Worm (Caenorhabditis elegans) whole organism, young adult: ENCODE results near the gene btb-2.

Experiments
- B0019.2 ChIP-seq: fragments of 200-800 bp; sonication (Bioruptor generic); conservative IDR thresholded peaks from 2 replicates; pipeline ENCODE4 v1.3.6; 2022; ENCODE audit warnings: missing genetic modification reagents, missing genetic modification characterization, missing compliant biosample characterization
- B0035.1 ChIP-seq: sonication (generic microtip); optimal IDR thresholded peaks from 2 replicates; lab custom pipeline; 2016; ENCODE audit warnings: missing genetic modification characterization, mild to moderate bottlenecking, missing compliant biosample characterization, missing genotype, missing genetic modification reagents
- B0336.3 ChIP-seq: fragments of 200-800 bp; sonication (Bioruptor generic); IDR thresholded peaks from 2 replicates; pipeline ENCODE4 v1.3.6; 2022; ENCODE audit warnings: missing genetic modification characterization, missing compliant biosample characterization
- D2030.7 ChIP-seq: fragments of 200-800 bp; sonication (Bioruptor generic); IDR thresholded peaks from 2 replicates; pipeline ENCODE4 v1.3.6; 2022; ENCODE audit warnings: missing genetic modification reagents, missing genetic modification characterization, missing compliant biosample characterization
- F10E7.11 ChIP-seq: sonication (generic microtip); optimal IDR thresholded peaks from 2 replicates; lab custom pipeline; 2017; ENCODE audit warnings: mild to moderate bottlenecking, missing genetic modification characterization, moderate library complexity, missing compliant biosample characterization
- F23B12.7 ChIP-seq: sonication (generic microtip); optimal IDR thresholded peaks from 2 replicates; lab custom pipeline; 2017; ENCODE audit warnings: missing genetic modification characterization, mild to moderate bottlenecking, missing compliant biosample characterization, antibody characterized with exemption, moderate library complexity; ENCODE audit not compliant: insufficient read depth
- F39B2.1 ChIP-seq: fragments of 200-800 bp; sonication (Bioruptor generic); IDR thresholded peaks from 2 replicates; pipeline ENCODE4 v1.3.6; 2022; ENCODE audit warnings: missing genetic modification reagents, missing genetic modification characterization, missing compliant biosample characterization
- F52B5.7 ChIP-seq: sonication (generic microtip); optimal IDR thresholded peaks from 2 replicates; lab custom pipeline; 2016; ENCODE audit warnings: mild to moderate bottlenecking, missing genetic modification characterization, missing compliant biosample characterization
- T26A5.8 ChIP-seq: sonication (generic microtip); optimal IDR thresholded peaks from 2 replicates; lab custom pipeline; 2016; ENCODE audit warnings: missing genetic modification characterization, missing compliant biosample characterization
- Y53F4B.3 ChIP-seq: fragments of 200-800 bp; sonication (Bioruptor generic); IDR thresholded peaks from 2 replicates; pipeline ENCODE4 v1.3.6; 2022; ENCODE audit warnings: missing genetic modification reagents, missing genetic modification characterization, missing compliant biosample characterization
- Y67H2A.10 ChIP-seq: fragments of 200-800 bp; sonication (Bioruptor generic); conservative IDR thresholded peaks from 2 replicates; pipeline ENCODE4 v1.3.6; 2022; ENCODE audit warnings: missing genetic modification reagents, missing genetic modification characterization, missing compliant biosample characterization
- atf-7 ChIP-seq: sonication (generic microtip); optimal IDR thresholded peaks from 2 replicates; lab custom pipeline; 2017; ENCODE audit warnings: mild to moderate bottlenecking, missing genetic modification characterization, missing compliant biosample characterization
- bed-1 ChIP-seq: fragments of 200-800 bp; sonication (Bioruptor generic); IDR thresholded peaks from 2 replicates; pipeline ENCODE4 v1.3.6; 2022; ENCODE audit warnings: missing genetic modification reagents, missing genetic modification characterization, missing compliant biosample characterization
- ccch-3 ChIP-seq: fragments of 200-800 bp; sonication (Bioruptor generic); optimal IDR thresholded peaks from 2 replicates; lab custom pipeline; 2018; ENCODE audit warnings: mild to moderate bottlenecking, missing genetic modification characterization, missing compliant biosample characterization
- cebp-1 ChIP-seq, 2 experiments: fragments of 200-800 bp in 1 of 2; sonication (Bioruptor generic) in 1 of 2; sonication (generic microtip) in 1 of 2; IDR thresholded peaks in 1 of 2; optimal IDR thresholded peaks in 1 of 2; 2 replicates each; pipeline versions ENCODE4 v1.3.6 to Lab custom; 2017 to 2022; ENCODE audit warnings: missing compliant biosample characterization in 2 of 2, missing genetic modification characterization in 2 of 2, mild to moderate bottlenecking in 1 of 2, missing genetic modification reagents in 1 of 2, moderate library complexity in 1 of 2
- ceh-100 ChIP-seq: fragments of 200-800 bp; sonication (Bioruptor generic); IDR thresholded peaks from 2 replicates; pipeline ENCODE4 v1.3.6; 2022; ENCODE audit warnings: missing genetic modification reagents, missing genetic modification characterization, missing compliant biosample characterization
- ceh-27 ChIP-seq: fragments of 200-800 bp; sonication (Bioruptor generic); optimal IDR thresholded peaks from 2 replicates; lab custom pipeline; 2018; ENCODE audit warnings: mild to moderate bottlenecking, missing genetic modification characterization, moderate library complexity, missing compliant biosample characterization
- ceh-40 ChIP-seq: fragments of 200-800 bp; sonication (Bioruptor generic); IDR thresholded peaks from 2 replicates; pipeline ENCODE4 v1.3.6; 2022; ENCODE audit warnings: missing genetic modification characterization, missing compliant biosample characterization
- die-1 ChIP-seq: sonication (generic microtip); optimal IDR thresholded peaks from 2 replicates; lab custom pipeline; 2016; ENCODE audit warnings: missing genotype, mild to moderate bottlenecking, missing genetic modification characterization, missing compliant biosample characterization
- dox-1 ChIP-seq: fragments of 200-800 bp; sonication (Bioruptor generic); IDR thresholded peaks from 2 replicates; pipeline ENCODE4 v1.3.6; 2022; ENCODE audit warnings: missing genetic modification reagents, missing genetic modification characterization, missing compliant biosample characterization
- egl-44 ChIP-seq: fragments of 200-800 bp; sonication (Bioruptor generic); IDR thresholded peaks from 2 replicates; pipeline ENCODE4 v1.3.6; 2022; ENCODE audit warnings: missing genetic modification reagents, missing genetic modification characterization, missing compliant biosample characterization
- egrh-3 ChIP-seq: fragments of 200-800 bp; sonication (Bioruptor generic); IDR thresholded peaks from 2 replicates; pipeline ENCODE4 v1.3.6; 2022; ENCODE audit warnings: missing genetic modification reagents, missing genetic modification characterization, missing compliant biosample characterization
- ekl-4 ChIP-seq: fragments of 200-800 bp; sonication (Bioruptor generic); IDR thresholded peaks from 2 replicates; pipeline ENCODE4 v1.3.6; 2022; ENCODE audit warnings: missing genetic modification reagents, missing genetic modification characterization, missing compliant biosample characterization
- hlh-26 ChIP-seq: fragments of 200-800 bp; sonication (Bioruptor generic); conservative IDR thresholded peaks from 2 replicates; pipeline ENCODE4 v1.3.6; 2022; ENCODE audit warnings: missing genetic modification reagents, missing genetic modification characterization, missing compliant biosample characterization
- hmg-1.2 ChIP-seq: fragments of 200-800 bp; sonication (Bioruptor generic); IDR thresholded peaks from 2 replicates; pipeline ENCODE4 v1.3.6; 2022; ENCODE audit warnings: missing genetic modification reagents, missing genetic modification characterization, missing compliant biosample characterization
- hrde-1 ChIP-seq: sonication (generic microtip); optimal IDR thresholded peaks from 2 replicates; lab custom pipeline; 2016; ENCODE audit warnings: missing genetic modification characterization, mild to moderate bottlenecking, missing compliant biosample characterization, moderate library complexity, missing genotype, missing genetic modification reagents, borderline replicate concordance
- hsf-1 ChIP-seq: fragments of 200-800 bp; sonication (Bioruptor generic); IDR thresholded peaks from 2 replicates; pipeline ENCODE4 v1.3.6; 2022; ENCODE audit warnings: missing genetic modification reagents, missing genetic modification characterization, missing compliant biosample characterization
- lag-1 ChIP-seq: fragments of 200-800 bp; sonication (Bioruptor generic); IDR thresholded peaks from 2 replicates; pipeline ENCODE4 v1.3.6; 2022; ENCODE audit warnings: missing genetic modification reagents, missing genetic modification characterization, missing compliant biosample characterization
- let-607 ChIP-seq, 2 experiments: fragments of 200-800 bp in 1 of 2; sonication (Bioruptor generic) in 1 of 2; sonication (generic microtip) in 1 of 2; optimal IDR thresholded peaks; 2 replicates each; lab custom pipeline; 2016 to 2018; ENCODE audit warnings: mild to moderate bottlenecking in 2 of 2, missing compliant biosample characterization in 2 of 2, missing genetic modification characterization in 2 of 2, moderate library complexity in 2 of 2, missing genotype in 1 of 2
- lin-35 ChIP-seq, 3 experiments: fragments of 150-350 bp in 2 of 3; sonication (generic microtip) in 1 of 3; optimal IDR thresholded peaks; 2 replicates each; lab custom pipeline; 2014 to 2018; ENCODE audit warnings: missing biosample characterization in 3 of 3, missing genetic modification characterization in 3 of 3, missing genetic modification reagents in 3 of 3
- lsl-1 ChIP-seq: fragments of 200-800 bp; sonication (Bioruptor generic); optimal IDR thresholded peaks from 2 replicates; lab custom pipeline; 2018; ENCODE audit warnings: mild to moderate bottlenecking, missing genetic modification characterization, moderate library complexity, missing compliant biosample characterization
- madf-10 ChIP-seq: sonication (generic microtip); optimal IDR thresholded peaks from 2 replicates; lab custom pipeline; 2016; ENCODE audit warnings: mild to moderate bottlenecking, missing genetic modification characterization, missing compliant biosample characterization
- madf-6 ChIP-seq: fragments of 200-800 bp; sonication (Bioruptor generic); IDR thresholded peaks from 2 replicates; pipeline ENCODE4 v1.3.6; 2022; ENCODE audit warnings: missing genetic modification reagents, missing genetic modification characterization, missing compliant biosample characterization
- madf-8 ChIP-seq: fragments of 200-800 bp; sonication (Bioruptor generic); conservative IDR thresholded peaks from 2 replicates; pipeline ENCODE4 v1.3.6; 2022; ENCODE audit warnings: missing genetic modification reagents, missing genetic modification characterization, missing compliant biosample characterization
- mcd-1 ChIP-seq: fragments of 200-800 bp; sonication (Bioruptor generic); IDR thresholded peaks from 2 replicates; pipeline ENCODE4 v1.3.6; 2022; ENCODE audit warnings: missing genetic modification reagents, missing genetic modification characterization, missing compliant biosample characterization
- mel-28 ChIP-seq: sonication (generic microtip); optimal IDR thresholded peaks from 2 replicates; lab custom pipeline; 2016; ENCODE audit warnings: borderline replicate concordance, mild to moderate bottlenecking, missing genetic modification characterization, missing compliant biosample characterization
- nfya-2 ChIP-seq: fragments of 200-800 bp; sonication (Bioruptor generic); IDR thresholded peaks from 2 replicates; pipeline ENCODE4 v1.3.6; 2022; ENCODE audit warnings: missing genetic modification reagents, missing genetic modification characterization, missing compliant biosample characterization
- nhr-80 ChIP-seq: sonication (generic microtip); optimal IDR thresholded peaks from 2 replicates; lab custom pipeline; 2016; ENCODE audit warnings: missing genetic modification characterization, missing compliant biosample characterization
- pha-4 ChIP-seq: fragments of 150-350 bp; sonication (generic microtip); optimal IDR thresholded peaks from 2 replicates; lab custom pipeline; 2014; ENCODE audit warnings: missing biosample characterization, missing genetic modification reagents, missing genetic modification characterization
- rcor-1 ChIP-seq: fragments of 200-800 bp; sonication (Bioruptor generic); IDR thresholded peaks from 2 replicates; pipeline ENCODE4 v1.3.6; 2022; ENCODE audit warnings: missing genetic modification reagents, missing genetic modification characterization, missing compliant biosample characterization
- rec-8 ChIP-seq, 2 experiments: sonication (generic microtip); optimal IDR thresholded peaks; 2 replicates each; lab custom pipeline; 2016; ENCODE audit warnings: mild to moderate bottlenecking in 2 of 2, missing genetic modification characterization in 2 of 2, missing genetic modification reagents in 2 of 2, missing genotype in 2 of 2, missing biosample characterization in 1 of 2, missing compliant biosample characterization in 1 of 2, moderate library complexity in 1 of 2
- repo-1 ChIP-seq: sonication (generic microtip); optimal IDR thresholded peaks from 2 replicates; lab custom pipeline; 2017; ENCODE audit warnings: mild to moderate bottlenecking, missing genetic modification characterization, missing compliant biosample characterization
- sdz-38 ChIP-seq: sonication (generic microtip); optimal IDR thresholded peaks from 2 replicates; lab custom pipeline; 2016; ENCODE audit warnings: missing genotype, missing genetic modification characterization, missing compliant biosample characterization
- tbp1 ChIP-seq: fragments of 200-800 bp; sonication (Bioruptor generic); optimal IDR thresholded peaks from 2 replicates; lab custom pipeline; 2018; ENCODE audit warnings: mild to moderate bottlenecking, missing genetic modification characterization, missing compliant biosample characterization
- ztf-18 ChIP-seq: sonication (generic microtip); optimal IDR thresholded peaks from 2 replicates; lab custom pipeline; 2016; ENCODE audit warnings: missing genotype, mild to moderate bottlenecking, missing genetic modification characterization, missing compliant biosample characterization
- ztf-22 ChIP-seq: fragments of 200-800 bp; sonication (Bioruptor generic); optimal IDR thresholded peaks from 2 replicates; lab custom pipeline; 2018; ENCODE audit warnings: mild to moderate bottlenecking, missing genetic modification characterization, moderate library complexity, missing compliant biosample characterization
- ztf-3 ChIP-seq: fragments of 200-800 bp; sonication (Bioruptor generic); optimal IDR thresholded peaks from 2 replicates; lab custom pipeline; 2018; ENCODE audit warnings: mild to moderate bottlenecking, missing genetic modification characterization, missing compliant biosample characterization

btb-2 gene

ce11 chrII:6360822-6361221 lies 40.9 kb upstream of the btb-2 start, which contains the start of gene K10B2.4:
K10B2.4 (minus strand) TSS chrII:6360959.
- TF ChIP-seq ceh-100 (peak; percentile 34; the same call in 1 of the 2 replicates), ztf-3 (GFP tag; lab: Kevin White, UChicago) (no peak), D2030.7 (GFP tag; lab: Robert Waterston, UW) (peak; percentile 41; the same call in 1 of the 2 replicates), T26A5.8 (no peak), madf-8 (GFP tag; lab: Robert Waterston, UW) (no peak), let-607 (tag; optimal IDR thresholded peaks at IDR 0.05; lab: Kevin White, UChicago) (peak in 1 of 2 experiments; percentile 5), nfya-2 (GFP tag; lab: Robert Waterston, UW) (no peak), Y53F4B.3 (no peak), ccch-3 (GFP tag; lab: Kevin White, UChicago) (no peak), sdz-38 (tag; lab: Kevin White, UChicago) (no peak), Y67H2A.10 (GFP tag; lab: Robert Waterston, UW) (0 out of 2 replicates have a peak, but pooled peaks have one; percentile 21), F10E7.11 (no peak), hlh-26 (GFP tag; lab: Robert Waterston, UW) (no peak), egrh-3 (GFP tag; lab: Robert Waterston, UW) (no peak), F52B5.7 (no peak), mel-28 (tag; lab: Kevin White, UChicago) (no peak), ceh-40 (GFP tag; lab: Robert Waterston, UW) (no peak), hsf-1 (0 out of 2 replicates have a peak, but pooled peaks have one; percentile 35), B0035.1 (tag; lab: Kevin White, UChicago) (peak; percentile 56), rec-8 (tag; optimal IDR thresholded peaks at IDR 0.05; lab: Kevin White, UChicago) (no peak), dox-1 (GFP tag; lab: Robert Waterston, UW) (peak; percentile 64), madf-6 (GFP tag; lab: Robert Waterston, UW) (peak; percentile 50), hmg-1.2 (GFP tag; lab: Robert Waterston, UW) (0 out of 2 replicates have a peak, but pooled peaks have one; percentile 27), madf-10 (tag; lab: Kevin White, UChicago) (no peak), die-1 (no peak), nhr-80 (tag; lab: Kevin White, UChicago) (peak; percentile 61), B0336.3 (GFP tag; lab: Robert Waterston, UW) (peak; percentile 36; the same call in 1 of the 2 replicates), lag-1 (GFP tag; lab: Robert Waterston, UW) (no peak), ztf-22 (GFP tag; lab: Kevin White, UChicago) (no peak), mcd-1 (GFP tag; lab: Robert Waterston, UW) (peak; percentile 59; the same call in 1 of the 2 replicates), pha-4 (tag; lab: Kevin White, UChicago) (no peak), cebp-1 (GFP tag; IDR thresholded peaks at IDR 0.05; lab: Robert Waterston, UW) (no peak), cebp-1 (tag; optimal IDR thresholded peaks at IDR 0.05; lab: Kevin White, UChicago) (peak; percentile 47), lsl-1 (GFP tag; lab: Kevin White, UChicago) (peak; percentile 7), F23B12.7 (tag; lab: Kevin White, UChicago) (peak; percentile 80), repo-1 (no peak), lin-35 (GFP tag; optimal IDR thresholded peaks at IDR 0.05; lab: Kevin White, UChicago) (peak in 1 of 3 experiments; percentile 47), atf-7 (tag; lab: Kevin White, UChicago) (peak; percentile 24), B0019.2 (GFP tag; lab: Robert Waterston, UW) (no peak), bed-1 (GFP tag; lab: Robert Waterston, UW) (no peak), tbp1 (GFP tag; lab: Kevin White, UChicago) (peak; percentile 11), ekl-4 (peak; percentile 73), egl-44 (GFP tag; lab: Robert Waterston, UW) (no peak), rcor-1 (GFP tag; lab: Robert Waterston, UW) (peak; percentile 43; the same call in 1 of the 2 replicates), hrde-1 (peak; percentile 53), ztf-18 (tag; lab: Kevin White, UChicago) (peak; percentile 92), ceh-27 (GFP tag; lab: Kevin White, UChicago) (peak; percentile 32), F39B2.1 (GFP tag; lab: Robert Waterston, UW) (no peak)
